Worm (Caenorhabditis elegans) whole organism, midembryonic: Measurements from ENCODE around the gene Y47D7A.9.

Experiments used
- T22C8.4 ChIP-seq: fragments of 200-800 bp; sonication (Bioruptor generic); IDR thresholded peaks from 2 replicates; pipeline ENCODE4 v1.3.6; 2022; ENCODE audit warnings: missing genetic modification characterization, missing compliant biosample characterization
- cog-1 ChIP-seq: sonication (generic microtip); optimal IDR thresholded peaks from 2 replicates; lab custom pipeline; 2016; ENCODE audit warnings: missing genetic modification characterization, missing compliant biosample characterization
- flt-1 ChIP-seq: fragments of 200-800 bp; sonication (Bioruptor generic); IDR thresholded peaks from 2 replicates; pipeline ENCODE4 v1.3.6; 2022; ENCODE audit warnings: missing genetic modification characterization, missing compliant biosample characterization
- klf-2 ChIP-seq: fragments of 200-800 bp; sonication (Bioruptor generic); conservative IDR thresholded peaks from 2 replicates; pipeline ENCODE4 v1.3.6; 2022; ENCODE audit warnings: missing genetic modification reagents, missing genetic modification characterization, missing compliant biosample characterization
- med-1 ChIP-seq: sonication (generic microtip); optimal IDR thresholded peaks from 2 replicates; lab custom pipeline; 2017; ENCODE audit warnings: missing genetic modification characterization, mild to moderate bottlenecking, missing compliant biosample characterization, antibody characterized with exemption, missing genetic modification reagents; ENCODE audit not compliant: insufficient read depth
- ref-1 ChIP-seq: fragments of 200-800 bp; sonication (Bioruptor generic); conservative IDR thresholded peaks from 2 replicates; pipeline ENCODE4 v1.3.6; 2022; ENCODE audit warnings: missing genetic modification reagents, missing genetic modification characterization, missing compliant biosample characterization
- tab-1 ChIP-seq: fragments of 200-800 bp; sonication (Bioruptor generic); IDR thresholded peaks from 2 replicates; pipeline ENCODE4 v1.3.6; 2022; ENCODE audit warnings: missing genetic modification characterization, missing compliant biosample characterization
- ztf-23 ChIP-seq: fragments of 200-800 bp; sonication (Bioruptor generic); IDR thresholded peaks from 2 replicates; pipeline ENCODE4 v1.3.6; 2022; ENCODE audit warnings: missing genetic modification reagents, missing genetic modification characterization, missing compliant biosample characterization
- ztf-29 ChIP-seq: fragments of 200-800 bp; sonication (Bioruptor generic); IDR thresholded peaks from 2 replicates; pipeline ENCODE4 v1.3.6; 2022; ENCODE audit warnings: missing genetic modification reagents, missing genetic modification characterization, missing compliant biosample characterization

The Y47D7A.9 gene

ce11 chrV:4384482-4384881 is 39.3 kb downstream of the Y47D7A.9 start, which contains the start of gene F13A2.2:
F13A2.2 (minus strand) TSS chrV:4384582.
- no peak for TF ChIP-seq ref-1 (GFP tag; lab: Robert Waterston, UW)
- no peak for TF ChIP-seq klf-2
- TF ChIP-seq T22C8.4 (GFP tag; lab: Robert Waterston, UW) = no peak
- TF ChIP-seq flt-1 (GFP tag; lab: Robert Waterston, UW) = no peak
- no peak for TF ChIP-seq ztf-29 (GFP tag; lab: Robert Waterston, UW)
- no peak for TF ChIP-seq cog-1 (tag; lab: Kevin White, UChicago)
- no peak for TF ChIP-seq tab-1 (GFP tag; lab: Robert Waterston, UW)
- no peak for TF ChIP-seq ztf-23 (GFP tag; lab: Robert Waterston, UW)
- no peak for TF ChIP-seq med-1 (GFP tag; lab: Kevin White, UChicago)

- TF ChIP-seq tab-1 (GFP tag; lab: Robert Waterston, UW) (no peak), ztf-29 (GFP tag; lab: Robert Waterston, UW) (no peak), med-1 (GFP tag; lab: Kevin White, UChicago) (no peak), flt-1 (GFP tag; lab: Robert Waterston, UW) (no peak), ztf-23 (GFP tag; lab: Robert Waterston, UW) (no peak), ref-1 (GFP tag; lab: Robert Waterston, UW) (no peak), klf-2 (no peak), cog-1 (tag; lab: Kevin White, UChicago) (no peak)
Measured at ce11 chrV:4382298-4382697, 41.5 kb downstream of the Y47D7A.9 start, which contains the start of gene F13A2.1. F13A2.1 (minus strand) TSS chrV:4382398.

- 0 out of 2 replicates have a peak, but pooled peaks have one; percentile 17 for TF ChIP-seq ztf-23 (GFP tag; lab: Robert Waterston, UW)
- no peak for TF ChIP-seq med-1 (GFP tag; lab: Kevin White, UChicago)
- TF ChIP-seq ztf-29 (GFP tag; lab: Robert Waterston, UW) = no peak
- no peak for TF ChIP-seq T22C8.4 (GFP tag; lab: Robert Waterston, UW)
- TF ChIP-seq flt-1 (GFP tag; lab: Robert Waterston, UW) = no peak
- TF ChIP-seq cog-1 (tag; lab: Kevin White, UChicago) = no peak
Measured at ce11 chrV:4377622-4378021, 46.1 kb downstream of the Y47D7A.9 start, which contains the start of gene F32D1.8. F32D1.8 (minus strand) TSS chrV:4377722.

DNA sequence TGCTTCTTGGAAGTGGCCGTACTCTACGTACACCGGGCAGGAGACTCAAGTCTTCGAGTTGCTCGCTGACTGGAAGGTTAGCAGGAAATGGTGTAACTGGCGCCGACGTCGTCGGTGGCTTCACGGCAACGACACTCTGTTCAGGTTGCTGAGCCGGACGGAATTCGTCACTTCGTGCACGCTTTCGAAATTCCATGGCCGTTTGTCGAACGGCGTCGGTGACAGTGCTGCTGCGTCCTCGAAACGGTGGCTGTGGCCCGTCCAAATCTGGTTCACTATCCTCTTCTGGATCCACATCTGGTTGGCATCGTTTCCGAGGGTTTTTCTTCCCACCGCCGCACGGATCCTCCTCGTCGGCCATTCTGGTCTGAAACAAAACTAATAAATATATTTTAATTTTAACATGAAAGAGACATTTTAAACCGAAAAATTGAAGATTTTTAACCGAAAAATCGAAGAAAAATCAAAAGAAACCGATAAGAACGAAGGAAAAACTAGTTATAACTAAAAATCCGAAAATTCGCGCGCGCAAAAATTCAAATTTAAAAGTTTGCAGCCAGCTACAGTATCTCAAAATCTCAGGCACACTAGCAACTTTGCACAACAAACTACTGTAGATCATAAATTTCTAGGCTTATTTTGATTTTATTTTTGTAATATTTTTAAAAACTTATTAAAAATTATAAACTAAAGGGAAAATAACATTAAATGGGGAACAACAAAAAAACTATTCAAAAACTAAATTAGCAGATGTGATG is 47.8 kb downstream of the Y47D7A.9 start, which contains the start of gene F32D1.7:
F32D1.7 (minus strand) TSS at position 367 of the 758 bp plus-strand sequence.
- TF ChIP-seq klf-2 (no peak), flt-1 (GFP tag; lab: Robert Waterston, UW) (no peak), ref-1 (GFP tag; lab: Robert Waterston, UW) (no peak), T22C8.4 (GFP tag; lab: Robert Waterston, UW) (no peak), ztf-29 (GFP tag; lab: Robert Waterston, UW) (no peak), ztf-23 (GFP tag; lab: Robert Waterston, UW) (no peak), cog-1 (tag; lab: Kevin White, UChicago) (no peak), med-1 (GFP tag; lab: Kevin White, UChicago) (no peak), tab-1 (GFP tag; lab: Robert Waterston, UW) (no peak)

- TF ChIP-seq cog-1 (tag; lab: Kevin White, UChicago) (no peak), flt-1 (GFP tag; lab: Robert Waterston, UW) (no peak)
Measured at ce11 chrV:4374625-4375024, 49.1 kb downstream of the Y47D7A.9 start, which contains the start of gene neg-1. neg-1 (minus strand) TSS chrV:4374874.

DNA sequence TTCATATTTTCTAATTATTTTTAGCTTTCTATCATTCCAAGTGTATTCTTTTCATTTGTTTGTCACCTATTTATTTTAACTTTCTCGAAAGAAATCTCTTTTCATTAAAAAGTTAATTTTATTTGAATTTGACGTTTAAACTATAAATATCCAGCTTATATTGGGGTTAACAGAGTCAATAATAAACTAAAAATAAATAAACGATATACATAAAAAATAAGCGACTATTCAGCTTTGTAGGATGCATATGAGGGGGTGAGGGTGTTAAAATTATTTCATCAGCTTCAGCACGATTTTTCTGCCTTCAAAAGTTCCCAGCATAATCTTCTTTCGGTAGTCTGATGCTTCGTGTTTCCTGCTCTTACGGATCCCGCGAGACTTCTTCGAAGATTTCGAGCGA is 50.1 kb downstream of the Y47D7A.9 start:
- TF ChIP-seq T22C8.4 (GFP tag; lab: Robert Waterston, UW) = no peak
